Worm (Caenorhabditis elegans) whole organism, L3 larva: ENCODE measurements around the gene Y37E11B.7.

ENCODE experiments used
- ZK546.5 ChIP-seq: sonication (generic microtip); optimal IDR thresholded peaks from 2 replicates; lab custom pipeline; 2017; ENCODE audit warnings: missing biosample characterization, missing genetic modification characterization
- aly-2 ChIP-seq: fragments of 150-350 bp; optimal IDR thresholded peaks from 2 replicates; lab custom pipeline; 2014; ENCODE audit warnings: missing biosample characterization, missing genetic modification characterization
- ceh-16 ChIP-seq: sonication (generic microtip); optimal IDR thresholded peaks from 2 replicates; lab custom pipeline; 2017; ENCODE audit warnings: missing biosample characterization, missing genetic modification characterization
- ceh-28 ChIP-seq: fragments of 150-350 bp; optimal IDR thresholded peaks from 2 replicates; lab custom pipeline; 2014; ENCODE audit warnings: missing biosample characterization, missing genetic modification reagents, missing genetic modification characterization
- ceh-82 ChIP-seq: fragments of 150-350 bp; optimal IDR thresholded peaks from 2 replicates; lab custom pipeline; 2014; ENCODE audit warnings: missing biosample characterization, missing genetic modification characterization
- ceh-9 ChIP-seq: sonication (generic microtip); optimal IDR thresholded peaks from 2 replicates; lab custom pipeline; 2018; ENCODE audit warnings: missing biosample characterization, missing genetic modification characterization
- egl-27 ChIP-seq: sonication (generic microtip); optimal IDR thresholded peaks from 4 replicates; lab custom pipeline; 2017; ENCODE audit warnings: missing biosample characterization, missing genetic modification reagents, missing genetic modification characterization
- elt-1 ChIP-seq: fragments of 150-350 bp; optimal IDR thresholded peaks from 2 replicates; lab custom pipeline; 2014; ENCODE audit warnings: missing biosample characterization, missing genetic modification characterization
- elt-3 ChIP-seq, 3 experiments: fragments of 150-350 bp in 1 of 3; sonication (generic microtip) in 2 of 3; optimal IDR thresholded peaks; 2 replicates in 2 of 3; 4 replicates in 1 of 3; lab custom pipeline; 2014 to 2017; ENCODE audit warnings: missing biosample characterization in 3 of 3, missing genetic modification characterization in 3 of 3
- fkh-10 ChIP-seq: sonication (generic microtip); optimal IDR thresholded peaks from 2 replicates; lab custom pipeline; 2017; ENCODE audit warnings: missing biosample characterization, missing genetic modification reagents, missing genetic modification characterization
- fos-1 ChIP-seq: fragments of 150-350 bp; optimal IDR thresholded peaks from 2 replicates; lab custom pipeline; 2014; ENCODE audit warnings: missing biosample characterization, missing genetic modification characterization
- hmg-11 ChIP-seq: sonication (generic microtip); optimal IDR thresholded peaks from 2 replicates; lab custom pipeline; 2016; ENCODE audit warnings: missing genetic modification characterization, missing compliant biosample characterization
- jun-1 ChIP-seq: fragments of 150-350 bp; optimal IDR thresholded peaks from 2 replicates; lab custom pipeline; 2014; ENCODE audit warnings: missing biosample characterization, missing genetic modification reagents, missing genetic modification characterization
- lin-15B ChIP-seq: fragments of 150-350 bp; optimal IDR thresholded peaks from 2 replicates; lab custom pipeline; 2014; ENCODE audit warnings: missing biosample characterization, missing genetic modification characterization
- lin-39 ChIP-seq: fragments of 150-350 bp; optimal IDR thresholded peaks from 2 replicates; lab custom pipeline; 2018; ENCODE audit warnings: missing biosample characterization, missing genetic modification reagents, missing genetic modification characterization
- mml-1 ChIP-seq: fragments of 150-350 bp; sonication (generic microtip); optimal IDR thresholded peaks from 3 replicates; lab custom pipeline; 2014; ENCODE audit warnings: missing biosample characterization, missing genetic modification characterization
- nfya-1 ChIP-seq: sonication (generic microtip); optimal IDR thresholded peaks from 2 replicates; lab custom pipeline; 2017; ENCODE audit warnings: missing genetic modification characterization, mild to moderate bottlenecking, missing compliant biosample characterization, antibody characterized with exemption, moderate library complexity; ENCODE audit not compliant: insufficient read depth
- nhr-11 ChIP-seq: fragments of 150-350 bp; optimal IDR thresholded peaks from 2 replicates; lab custom pipeline; 2014; ENCODE audit warnings: missing biosample characterization, missing genetic modification characterization
- nhr-12 ChIP-seq: fragments of 150-350 bp; optimal IDR thresholded peaks from 2 replicates; lab custom pipeline; 2014; ENCODE audit warnings: missing biosample characterization, missing genetic modification characterization
- nhr-25 ChIP-seq: sonication (generic microtip); optimal IDR thresholded peaks from 2 replicates; lab custom pipeline; 2017; ENCODE audit warnings: missing biosample characterization, missing genetic modification characterization
- nhr-28 ChIP-seq: fragments of 150-350 bp; optimal IDR thresholded peaks from 2 replicates; lab custom pipeline; 2014; ENCODE audit warnings: missing biosample characterization, missing genetic modification characterization
- nhr-43 ChIP-seq: sonication (generic microtip); optimal IDR thresholded peaks from 2 replicates; lab custom pipeline; 2016; ENCODE audit warnings: mild to moderate bottlenecking, missing genetic modification characterization, missing compliant biosample characterization; ENCODE audit not compliant: poor library complexity, severe bottlenecking
- nhr-77 ChIP-seq: fragments of 150-350 bp; optimal IDR thresholded peaks from 2 replicates; lab custom pipeline; 2014; ENCODE audit warnings: missing biosample characterization, missing genetic modification characterization
- pha-4 ChIP-seq: fragments of 150-350 bp; optimal IDR thresholded peaks from 2 replicates; lab custom pipeline; 2014; ENCODE audit warnings: missing biosample characterization, missing genetic modification reagents, missing genetic modification characterization
- pqm-1 ChIP-seq: fragments of 150-350 bp; optimal IDR thresholded peaks from 2 replicates; lab custom pipeline; 2017; ENCODE audit warnings: missing biosample characterization, missing genetic modification characterization, inconsistent platforms
- sea-2 ChIP-seq: fragments of 150-350 bp; sonication (generic microtip); optimal IDR thresholded peaks from 4 replicates; lab custom pipeline; 2014; ENCODE audit warnings: missing biosample characterization, missing genetic modification reagents, missing genetic modification characterization
- snpc-4 ChIP-seq: fragments of 150-350 bp; optimal IDR thresholded peaks from 2 replicates; lab custom pipeline; 2014; ENCODE audit warnings: missing biosample characterization, missing genetic modification characterization
- unc-39 ChIP-seq: sonication (generic microtip); optimal IDR thresholded peaks from 4 replicates; lab custom pipeline; 2017; ENCODE audit warnings: missing biosample characterization, missing genetic modification characterization
- zag-1 ChIP-seq: fragments of 150-350 bp; optimal IDR thresholded peaks from 2 replicates; lab custom pipeline; 2014; ENCODE audit warnings: missing biosample characterization, missing genetic modification characterization
- ztf-11 ChIP-seq: fragments of 150-350 bp; optimal IDR thresholded peaks from 2 replicates; lab custom pipeline; 2014; ENCODE audit warnings: missing biosample characterization, missing genetic modification characterization

The Y37E11B.7 gene

DNA sequence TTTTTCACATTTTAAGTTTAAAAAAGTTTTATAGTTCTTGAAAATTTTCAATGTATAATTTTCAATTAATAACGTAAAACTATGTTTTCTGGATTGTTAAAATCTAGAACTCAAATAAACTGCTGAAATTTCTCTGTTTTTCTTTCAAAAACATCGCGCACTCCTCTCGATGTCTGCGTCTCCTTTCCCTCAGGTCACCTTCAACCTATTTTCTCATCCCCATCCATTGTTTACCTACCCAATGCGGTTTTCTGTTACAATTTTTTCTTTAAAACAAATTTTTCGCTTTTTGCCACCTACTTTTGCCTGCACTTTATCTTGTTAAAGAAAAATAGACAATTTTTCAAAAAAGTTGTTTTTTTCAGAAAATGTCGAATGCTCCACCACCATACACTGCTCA, 33.3 kb upstream of the Y37E11B.7 start, which contains the start of gene ZC416.2:
ZC416.2 (plus strand) TSS at position 366 of the 400 bp plus-strand sequence.
- TF ChIP-seq hmg-11: peak; percentile 39
- TF ChIP-seq snpc-4 (tag; lab: Kevin White, UChicago): no peak
- no peak for TF ChIP-seq nhr-77 (tag; lab: Kevin White, UChicago)
- TF ChIP-seq aly-2 (tag; lab: Kevin White, UChicago): no peak
- no peak for TF ChIP-seq fkh-10 (GFP tag; lab: Kevin White, UChicago)
- TF ChIP-seq egl-27 (tag; lab: Kevin White, UChicago): no peak
- no peak for TF ChIP-seq jun-1 (tag; lab: Kevin White, UChicago)
- no peak for TF ChIP-seq ceh-9 (tag; lab: Kevin White, UChicago)
- TF ChIP-seq ceh-16 (tag; lab: Kevin White, UChicago): no peak
- TF ChIP-seq nhr-12 (tag; lab: Kevin White, UChicago): no peak
- TF ChIP-seq unc-39: no peak
- no peak for TF ChIP-seq elt-3 (tag; optimal IDR thresholded peaks at IDR 0.05; lab: Kevin White, UChicago)
- TF ChIP-seq pha-4 (tag; lab: Kevin White, UChicago): peak; percentile 89
- peak; percentile 4 for TF ChIP-seq nfya-1 (tag; lab: Kevin White, UChicago)
- TF ChIP-seq mml-1: no peak
- no peak for TF ChIP-seq nhr-28 (tag; lab: Kevin White, UChicago)

DNA sequence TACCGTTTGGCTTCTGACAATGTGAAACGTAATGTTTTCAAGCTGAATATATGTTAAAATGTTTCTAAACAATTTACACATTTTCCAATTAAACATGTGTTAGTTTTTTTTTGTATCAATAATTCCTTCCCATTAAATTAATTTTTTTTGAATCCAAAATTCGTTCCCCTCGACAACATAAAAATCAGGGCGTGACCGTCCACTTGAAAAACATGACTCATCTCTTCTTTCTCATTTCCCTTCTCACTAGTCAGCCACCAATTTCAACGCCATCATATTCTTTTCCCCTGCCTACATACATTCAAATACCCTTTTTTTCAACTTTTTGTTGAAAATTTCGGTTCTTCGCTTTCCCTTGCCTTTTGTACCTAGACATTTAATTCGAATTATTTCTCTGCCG, 32.5 kb upstream of the Y37E11B.7 start:
- no peak for TF ChIP-seq ZK546.5 (tag; lab: Kevin White, UChicago)
- TF ChIP-seq, all 47 proteins: peak for 0

DNA sequence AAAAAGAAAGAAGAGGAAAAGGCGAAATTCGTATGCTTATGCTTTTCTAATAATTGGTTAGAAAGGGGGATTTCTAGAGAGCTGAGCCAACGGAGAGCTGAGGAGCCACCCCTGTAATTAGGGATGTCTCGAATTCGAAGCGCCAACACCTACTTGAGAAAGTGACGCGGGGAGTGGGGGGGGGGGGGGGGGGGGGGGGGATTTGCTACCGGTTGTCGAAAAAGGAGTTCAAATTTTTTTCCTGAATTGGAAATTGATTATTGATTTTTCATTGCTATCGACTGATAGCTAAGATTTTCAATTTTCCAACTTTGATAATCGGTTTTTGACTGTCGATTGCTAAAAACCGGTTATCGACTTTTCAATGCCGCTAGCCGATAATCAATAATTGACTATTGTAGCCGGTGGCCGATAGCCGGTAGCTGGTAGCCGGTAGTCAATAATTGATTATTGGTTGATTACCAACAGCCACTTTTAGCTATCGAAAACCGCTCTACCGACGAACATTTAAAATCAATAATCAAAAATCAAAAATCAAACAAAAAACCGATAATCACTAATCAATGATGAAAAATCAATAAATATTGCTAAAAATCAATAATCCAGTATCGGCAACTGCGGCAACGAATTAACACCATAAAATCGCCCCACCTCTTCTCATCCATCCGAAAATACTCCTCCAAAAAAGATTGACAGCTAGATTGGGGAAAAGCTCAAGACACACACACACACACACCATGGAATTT, 29.1 kb upstream of the Y37E11B.7 start:
- no peak for TF ChIP-seq lin-39 (tag; lab: Kevin White, UChicago)
- TF ChIP-seq ceh-28 (tag; lab: Kevin White, UChicago): peak; percentile 81
- TF ChIP-seq ceh-16 (tag; lab: Kevin White, UChicago): no peak

DNA sequence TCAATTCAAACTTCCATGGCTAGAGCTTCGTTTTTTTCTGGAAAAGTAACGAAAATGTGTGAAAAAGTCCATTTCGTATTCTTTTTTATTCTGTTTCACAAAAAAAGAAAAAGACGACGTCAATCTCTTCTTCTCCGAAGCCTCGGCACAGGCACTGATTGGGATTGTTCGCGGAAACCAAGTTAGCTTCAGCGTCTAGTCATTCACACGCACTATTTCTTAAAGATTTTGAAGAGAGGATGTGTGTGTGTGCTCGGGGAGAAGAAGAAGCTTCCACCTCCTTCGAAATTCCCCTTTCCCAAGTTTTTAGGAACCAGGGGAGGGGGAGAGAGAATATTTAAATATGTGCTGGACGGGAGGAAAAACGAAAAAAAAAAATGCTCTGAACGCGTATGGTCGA, 26.5 kb upstream of the Y37E11B.7 start:
- no peak for TF ChIP-seq snpc-4 (tag; lab: Kevin White, UChicago)
- TF ChIP-seq nfya-1 (tag; lab: Kevin White, UChicago): peak; percentile 25
- no peak for TF ChIP-seq zag-1 (tag; lab: Kevin White, UChicago)
- TF ChIP-seq pqm-1 (tag; lab: Kevin White, UChicago): no peak
- TF ChIP-seq unc-39: no peak
- TF ChIP-seq fkh-10 (GFP tag; lab: Kevin White, UChicago): peak; percentile 84

DNA sequence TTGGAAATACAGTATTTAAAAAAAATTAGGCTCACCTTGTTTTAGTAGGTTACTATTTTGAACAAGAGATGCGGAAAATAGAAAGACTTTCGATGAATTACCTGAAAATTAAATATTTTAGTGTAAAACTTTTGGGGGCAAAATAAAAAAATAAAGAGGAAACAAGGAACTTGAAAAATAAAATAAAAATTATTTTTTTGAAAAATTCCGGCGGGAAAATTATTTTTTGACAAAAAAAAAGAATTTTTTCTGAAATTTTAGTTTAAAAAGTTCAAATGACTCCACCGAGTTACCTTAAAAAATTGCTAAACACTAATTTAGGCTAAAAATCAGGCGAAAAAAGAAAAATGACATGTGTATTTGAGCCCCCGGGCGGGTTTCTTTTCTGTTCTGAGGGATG, 24.6 kb upstream of the Y37E11B.7 start, which contains the start of the genes cha-1 and unc-17:
cha-1 (minus strand) TSS at position 101 of the 400 bp plus-strand sequence.
unc-17 (minus strand) TSS at position 103 of the 400 bp plus-strand sequence.
- TF ChIP-seq ceh-82 (tag; lab: Kevin White, UChicago) (no peak), fkh-10 (GFP tag; lab: Kevin White, UChicago) (no peak), nhr-77 (tag; lab: Kevin White, UChicago) (no peak)

DNA sequence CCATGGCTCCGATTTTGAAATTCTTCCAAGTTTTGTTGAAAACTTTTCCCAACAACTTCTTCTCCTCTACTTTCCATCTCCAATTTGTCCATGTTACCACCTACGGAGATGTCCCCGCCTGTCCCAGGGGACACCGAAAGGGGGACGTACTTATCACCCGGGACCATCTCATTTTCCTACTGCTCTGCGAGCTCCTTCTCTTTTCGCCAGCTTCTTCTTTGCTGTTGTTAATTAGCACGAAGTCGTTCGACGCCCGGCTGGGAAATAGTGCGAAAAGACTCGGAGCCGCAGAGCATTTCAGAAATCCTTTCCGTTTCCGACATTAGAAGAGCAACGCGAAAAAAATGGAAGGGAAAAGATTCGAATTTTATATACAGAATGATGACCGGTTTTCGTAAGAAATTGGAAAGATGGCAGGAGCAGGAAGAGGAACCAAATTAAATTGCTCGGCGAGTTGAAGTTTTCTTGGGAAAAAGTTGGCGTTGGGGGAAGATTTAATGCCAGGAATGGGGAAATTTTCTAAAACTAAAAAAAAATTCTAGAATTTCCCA, 21.9 kb upstream of the Y37E11B.7 start:
- no peak for TF ChIP-seq elt-1 (tag; lab: Kevin White, UChicago)
- no peak for TF ChIP-seq nhr-43 (tag; lab: Kevin White, UChicago)
- TF ChIP-seq sea-2 (GFP tag; lab: Kevin White, UChicago): no peak
- TF ChIP-seq nhr-12 (tag; lab: Kevin White, UChicago): no peak
- no peak for TF ChIP-seq ceh-9 (tag; lab: Kevin White, UChicago)
- no peak for TF ChIP-seq nhr-25 (tag; lab: Kevin White, UChicago)
- TF ChIP-seq ceh-82 (tag; lab: Kevin White, UChicago): no peak
- no peak for TF ChIP-seq fos-1
- TF ChIP-seq lin-15B: no peak
- no peak for TF ChIP-seq fkh-10 (GFP tag; lab: Kevin White, UChicago)
- no peak for TF ChIP-seq ztf-11 (tag; lab: Kevin White, UChicago)
- TF ChIP-seq nhr-11 (tag; lab: Kevin White, UChicago): no peak
- no peak for TF ChIP-seq snpc-4 (tag; lab: Kevin White, UChicago)
